Fruit fly (Drosophila melanogaster) whole organism, embryonic: ENCODE data around the gene CG43055.

Source experiments
- BEAF-32 ChIP-seq: fragments of 200-800 bp; sonication (Bioruptor generic); optimal IDR thresholded peaks from 3 replicates; lab custom pipeline; 2017; ENCODE audit warnings: missing biosample characterization, missing genetic modification characterization, mild to moderate bottlenecking, moderate library complexity, missing genetic modification reagents
- Bgb ChIP-seq: fragments of 200-800 bp; sonication (Bioruptor generic); IDR thresholded peaks from 2 replicates; pipeline ENCODE4 v1.3.6; 2022; ENCODE audit warnings: missing biosample characterization, missing genetic modification characterization; ENCODE audit not compliant: partially characterized antibody
- CG10979 ChIP-seq: fragments of 200-800 bp; sonication (Bioruptor generic); optimal IDR thresholded peaks from 2 replicates; lab custom pipeline; 2018; ENCODE audit warnings: missing biosample characterization, mild to moderate bottlenecking, missing genetic modification characterization, moderate library complexity
- CG12104 ChIP-seq: fragments of 200-800 bp; sonication (Bioruptor generic); optimal IDR thresholded peaks from 3 replicates; lab custom pipeline; 2016; ENCODE audit warnings: missing biosample characterization, missing genetic modification characterization
- CG12391 ChIP-seq: fragments of 200-800 bp; sonication (Bioruptor generic); optimal IDR thresholded peaks from 3 replicates; lab custom pipeline; 2018; ENCODE audit warnings: missing biosample characterization, mild to moderate bottlenecking, missing genetic modification characterization, moderate library complexity
- CG13287 ChIP-seq: fragments of 200-800 bp; sonication (Bioruptor generic); IDR thresholded peaks from 2 replicates; pipeline ENCODE4 v1.3.6; 2022; ENCODE audit warnings: missing biosample characterization, missing genetic modification characterization; ENCODE audit not compliant: partially characterized antibody
- CG14710 ChIP-seq: fragments of 200-800 bp; sonication (Bioruptor generic); optimal IDR thresholded peaks from 3 replicates; lab custom pipeline; 2019; ENCODE audit warnings: missing biosample characterization, mild to moderate bottlenecking, missing genetic modification characterization, moderate library complexity
- CG1603 ChIP-seq: fragments of 200-800 bp; sonication (Bioruptor generic); optimal IDR thresholded peaks from 2 replicates; lab custom pipeline; 2019; ENCODE audit warnings: missing biosample characterization, mild to moderate bottlenecking, missing genetic modification characterization, moderate library complexity
- CG2116 ChIP-seq: fragments of 200-800 bp; sonication (Bioruptor generic); optimal IDR thresholded peaks from 3 replicates; lab custom pipeline; 2018; ENCODE audit warnings: missing biosample characterization, mild to moderate bottlenecking, missing genetic modification characterization
- CG2129 ChIP-seq: fragments of 200-800 bp; sonication (Bioruptor generic); IDR thresholded peaks from 2 replicates; pipeline ENCODE4 v1.3.6; 2022; ENCODE audit warnings: missing biosample characterization, missing genetic modification characterization; ENCODE audit not compliant: partially characterized antibody
- CG34224 ChIP-seq: fragments of 200-800 bp; sonication (Bioruptor generic); IDR thresholded peaks from 3 replicates; pipeline ENCODE4 v1.3.6; 2022; ENCODE audit warnings: missing biosample characterization, missing genetic modification characterization; ENCODE audit not compliant: partially characterized antibody
- CG5953 ChIP-seq: fragments of 200-800 bp; sonication (Bioruptor generic); IDR thresholded peaks from 2 replicates; pipeline ENCODE4 v1.3.6; 2022; ENCODE audit warnings: missing biosample characterization, missing genetic modification characterization
- CG6791 ChIP-seq: fragments of 200-800 bp; sonication (Bioruptor generic); IDR thresholded peaks from 3 replicates; pipeline ENCODE4 v1.3.6; 2022; ENCODE audit warnings: missing biosample characterization, missing genetic modification characterization; ENCODE audit not compliant: partially characterized antibody
- CG7963 ChIP-seq: fragments of 200-800 bp; sonication (Bioruptor generic); IDR thresholded peaks from 3 replicates; pipeline ENCODE4 v1.3.6; 2022; ENCODE audit warnings: missing biosample characterization, missing genetic modification characterization; ENCODE audit not compliant: partially characterized antibody
- CG8478 ChIP-seq: fragments of >200 bp; optimal IDR thresholded peaks from 2 replicates; lab custom pipeline; 2018
- Dll ChIP-seq: fragments of 200-800 bp; sonication (Bioruptor generic); IDR thresholded peaks from 4 replicates; pipeline ENCODE4 v1.3.6; 2022; ENCODE audit warnings: missing biosample characterization, missing genetic modification characterization; ENCODE audit not compliant: partially characterized antibody
- Dref ChIP-seq: fragments of 200-800 bp; sonication (Bioruptor generic); IDR thresholded peaks from 2 replicates; pipeline ENCODE4 v1.3.6; 2022; ENCODE audit warnings: missing biosample characterization, missing genetic modification characterization
- HLH4C ChIP-seq: fragments of 200-800 bp; sonication (Bioruptor generic); IDR thresholded peaks from 3 replicates; pipeline ENCODE4 v1.3.6; 2022; ENCODE audit warnings: missing biosample characterization, missing genetic modification characterization; ENCODE audit not compliant: partially characterized antibody
- MBD-R2 ChIP-seq: fragments of 200-800 bp; sonication (Bioruptor generic); IDR thresholded peaks from 2 replicates; pipeline ENCODE4 v1.3.6; 2022; ENCODE audit warnings: missing biosample characterization, missing genetic modification characterization
- Myb ChIP-seq: fragments of 200-800 bp; sonication (Bioruptor generic); optimal IDR thresholded peaks from 2 replicates; lab custom pipeline; 2016; ENCODE audit warnings: missing biosample characterization, missing genetic modification characterization
- Neu2 ChIP-seq: fragments of 200-800 bp; sonication (Bioruptor generic); optimal IDR thresholded peaks from 3 replicates; lab custom pipeline; 2016; ENCODE audit warnings: missing biosample characterization, missing genetic modification characterization, borderline replicate concordance
- Poxn ChIP-seq: fragments of 200-800 bp; sonication (Bioruptor generic); IDR thresholded peaks from 2 replicates; pipeline ENCODE4 v1.3.6; 2022; ENCODE audit warnings: missing biosample characterization, missing genetic modification characterization
- Rx ChIP-seq: fragments of 200-800 bp; sonication (Bioruptor generic); IDR thresholded peaks from 2 replicates; pipeline ENCODE4 v1.3.6; 2022; ENCODE audit warnings: missing biosample characterization, missing genetic modification characterization
- Sry-δ ChIP-seq: fragments of 200-800 bp; sonication (Bioruptor generic); optimal IDR thresholded peaks from 2 replicates; lab custom pipeline; 2016; ENCODE audit warnings: missing biosample characterization, missing genetic modification characterization
- ac ChIP-seq: fragments of 200-800 bp; sonication (Bioruptor generic); optimal IDR thresholded peaks from 3 replicates; lab custom pipeline; 2017; ENCODE audit warnings: missing biosample characterization, mild to moderate bottlenecking, missing genetic modification characterization
- amos ChIP-seq: fragments of 200-800 bp; sonication (Bioruptor generic); IDR thresholded peaks from 2 replicates; pipeline ENCODE4 v1.3.6; 2022; ENCODE audit warnings: missing biosample characterization, missing genetic modification characterization; ENCODE audit not compliant: partially characterized antibody
- ato ChIP-seq: fragments of 200-800 bp; sonication (Bioruptor generic); IDR thresholded peaks from 2 replicates; pipeline ENCODE4 v1.3.6; 2022; ENCODE audit warnings: missing biosample characterization, missing genetic modification characterization; ENCODE audit not compliant: partially characterized antibody
- btn ChIP-seq: fragments of 200-800 bp; sonication (Bioruptor generic); optimal IDR thresholded peaks from 2 replicates; lab custom pipeline; 2016; ENCODE audit warnings: missing biosample characterization, missing genetic modification characterization
- ci ChIP-seq: fragments of 200-800 bp; sonication (Bioruptor generic); IDR thresholded peaks from 3 replicates; pipeline ENCODE4 v1.3.6; 2022; ENCODE audit warnings: missing biosample characterization, missing genetic modification characterization
- crp ChIP-seq, 2 experiments: fragments of 200-800 bp; sonication (Bioruptor generic); optimal IDR thresholded peaks; 2 replicates in 1 of 2; 3 replicates in 1 of 2; lab custom pipeline; 2017; ENCODE audit warnings: missing biosample characterization in 2 of 2, missing genetic modification characterization in 2 of 2, mild to moderate bottlenecking in 1 of 2, moderate library complexity in 1 of 2
- dati ChIP-seq: fragments of 200-800 bp; sonication (Bioruptor generic); IDR thresholded peaks from 2 replicates; pipeline ENCODE4 v1.3.6; 2022; ENCODE audit warnings: missing biosample characterization, missing genetic modification characterization
- ems ChIP-seq: fragments of 200-800 bp; sonication (Bioruptor generic); optimal IDR thresholded peaks from 3 replicates; lab custom pipeline; 2016; ENCODE audit warnings: missing biosample characterization, missing genetic modification characterization
- grn ChIP-seq: fragments of 200-800 bp; sonication (Bioruptor generic); optimal IDR thresholded peaks from 3 replicates; lab custom pipeline; 2017; ENCODE audit warnings: missing biosample characterization, missing genetic modification characterization
- hb ChIP-seq: fragments of 200-800 bp; sonication (Bioruptor generic); IDR thresholded peaks from 3 replicates; pipeline ENCODE4 v1.3.6; 2022; ENCODE audit warnings: missing biosample characterization, missing genetic modification characterization; ENCODE audit not compliant: partially characterized antibody
- hbn ChIP-seq: fragments of 200-800 bp; sonication (Bioruptor generic); IDR thresholded peaks from 2 replicates; pipeline ENCODE4 v1.3.6; 2022; ENCODE audit warnings: missing biosample characterization, missing genetic modification characterization; ENCODE audit not compliant: partially characterized antibody
- inv ChIP-seq: fragments of 200-800 bp; sonication (Bioruptor generic); IDR thresholded peaks from 2 replicates; pipeline ENCODE4 v1.3.6; 2022; ENCODE audit warnings: missing biosample characterization, missing genetic modification characterization; ENCODE audit not compliant: partially characterized antibody
- mld ChIP-seq: fragments of 200-800 bp; sonication (Bioruptor generic); IDR thresholded peaks from 3 replicates; pipeline ENCODE4 v1.3.6; 2022; ENCODE audit warnings: missing biosample characterization, missing genetic modification characterization; ENCODE audit not compliant: partially characterized antibody
- odd ChIP-seq: fragments of 200-800 bp; sonication (Bioruptor generic); optimal IDR thresholded peaks from 2 replicates; lab custom pipeline; 2017; ENCODE audit warnings: missing biosample characterization, mild to moderate bottlenecking, missing genetic modification characterization
- peb ChIP-seq: fragments of 200-800 bp; sonication (Bioruptor generic); IDR thresholded peaks from 2 replicates; pipeline ENCODE4 v1.3.6; 2022; ENCODE audit warnings: missing biosample characterization, missing genetic modification characterization
- phol ChIP-seq: fragments of 200-800 bp; sonication (Bioruptor generic); optimal IDR thresholded peaks from 3 replicates; lab custom pipeline; 2018; ENCODE audit warnings: missing biosample characterization, mild to moderate bottlenecking, missing genetic modification characterization, moderate library complexity
- pzg ChIP-seq: fragments of 200-800 bp; sonication (Bioruptor generic); optimal IDR thresholded peaks from 3 replicates; lab custom pipeline; 2018; ENCODE audit warnings: missing biosample characterization, mild to moderate bottlenecking, missing genetic modification characterization, moderate library complexity
- sna ChIP-seq: fragments of 200-800 bp; sonication (Bioruptor generic); IDR thresholded peaks from 2 replicates; pipeline ENCODE4 v1.3.6; 2022; ENCODE audit warnings: missing biosample characterization, missing genetic modification characterization; ENCODE audit not compliant: partially characterized antibody
- so ChIP-seq: fragments of 200-800 bp; sonication (Bioruptor generic); IDR thresholded peaks from 3 replicates; pipeline ENCODE4 v1.3.6; 2022; ENCODE audit warnings: missing biosample characterization, missing genetic modification characterization
- stwl ChIP-seq: fragments of 200-800 bp; sonication (Bioruptor generic); optimal IDR thresholded peaks from 3 replicates; lab custom pipeline; 2018; ENCODE audit warnings: missing biosample characterization, mild to moderate bottlenecking, missing genetic modification characterization, moderate library complexity
- tna ChIP-seq: fragments of 200-800 bp; sonication (Bioruptor generic); IDR thresholded peaks from 2 replicates; pipeline ENCODE4 v1.3.6; 2022; ENCODE audit warnings: missing biosample characterization, missing genetic modification characterization; ENCODE audit not compliant: partially characterized antibody
- unc-4 ChIP-seq: fragments of 200-800 bp; sonication (Bioruptor generic); IDR thresholded peaks from 2 replicates; pipeline ENCODE4 v1.3.6; 2022; ENCODE audit warnings: missing biosample characterization, missing genetic modification characterization; ENCODE audit not compliant: partially characterized antibody
- wek ChIP-seq: fragments of 200-800 bp; sonication (Bioruptor generic); optimal IDR thresholded peaks from 3 replicates; lab custom pipeline; 2018; ENCODE audit warnings: missing biosample characterization, mild to moderate bottlenecking, missing genetic modification characterization, moderate library complexity
- zen2 ChIP-seq: fragments of 200-800 bp; sonication (Bioruptor generic); IDR thresholded peaks from 3 replicates; pipeline ENCODE4 v1.3.6; 2022; ENCODE audit warnings: missing biosample characterization, missing genetic modification characterization; ENCODE audit not compliant: partially characterized antibody

The CG43055 gene

dm6 chr2L:4452798-4453197, 41.8 kb downstream of the CG43055 start, which contains the start of gene CG15439:
TSS of gene CG15439 (minus strand) at chr2L:4453038.
- no peak for TF ChIP-seq odd (GFP tag; lab: Kevin White, UChicago)
- no peak for TF ChIP-seq CG10979 (tag; lab: Kevin White, UChicago)
- TF ChIP-seq CG5953 (GFP tag; lab: Robert Waterston, UW), result no peak
- TF ChIP-seq sna (GFP tag; lab: Robert Waterston, UW), result peak; percentile 70
- no peak for TF ChIP-seq ac
- TF ChIP-seq CG2116, result peak; percentile 86
- TF ChIP-seq CG13287, result peak; percentile 83
- 0 out of 3 replicates have a peak, but pooled peaks have one; percentile 63 for TF ChIP-seq hb (GFP tag; lab: Robert Waterston, UW)
- peak; percentile 64 for TF ChIP-seq wek (GFP tag; lab: Kevin White, UChicago)
- no peak for TF ChIP-seq grn
- peak; percentile 75 for TF ChIP-seq zen2 (GFP tag; lab: Robert Waterston, UW)
- TF ChIP-seq Dref, result peak; percentile 77
- no peak for TF ChIP-seq Poxn
- TF ChIP-seq Sry-δ (GFP tag; lab: Kevin White, UChicago), result peak; percentile 43
- no peak for TF ChIP-seq btn (GFP tag; lab: Kevin White, UChicago)
- peak; percentile 13 for TF ChIP-seq CG14710 (tag; lab: Kevin White, UChicago)
- peak; percentile 77 for TF ChIP-seq unc-4 (GFP tag; lab: Robert Waterston, UW)
- TF ChIP-seq amos (GFP tag; lab: Robert Waterston, UW), result peak; percentile 72
- peak; percentile 55; the same call in 2 of the 3 replicates for TF ChIP-seq CG7963
- TF ChIP-seq inv (GFP tag; lab: Robert Waterston, UW), result peak; percentile 52
- TF ChIP-seq Dll, result peak; percentile 79
- peak; percentile 89 for TF ChIP-seq ato (GFP tag; lab: Robert Waterston, UW)
- no peak for TF ChIP-seq so (GFP tag; lab: Robert Waterston, UW)
- no peak for TF ChIP-seq ems (GFP tag; lab: Kevin White, UChicago)
- TF ChIP-seq HLH4C (GFP tag; lab: Robert Waterston, UW), result peak; percentile 86
- TF ChIP-seq CG12391, result no peak
- peak; percentile 86 for TF ChIP-seq CG34224 (GFP tag; lab: Robert Waterston, UW)
- peak; percentile 72 for TF ChIP-seq Bgb (GFP tag; lab: Robert Waterston, UW)
- peak; percentile 54 for TF ChIP-seq BEAF-32 (GFP tag; lab: Kevin White, UChicago)
- TF ChIP-seq mld (GFP tag; lab: Robert Waterston, UW), result peak; percentile 73; the same call in 1 of the 3 replicates
- peak; percentile 32 for TF ChIP-seq CG1603 (tag; lab: Kevin White, UChicago)
- TF ChIP-seq stwl, result peak; percentile 51
- TF ChIP-seq hbn (GFP tag; lab: Robert Waterston, UW), result peak; percentile 62; the same call in 1 of the 2 replicates
- no peak for TF ChIP-seq ci (GFP tag; lab: Robert Waterston, UW)
- no peak for TF ChIP-seq peb
- peak; percentile 7 for TF ChIP-seq Myb
- no peak for TF ChIP-seq dati (GFP tag; lab: Robert Waterston, UW)
- TF ChIP-seq CG8478 (lab: Kevin White, UChicago), result no peak
- peak; percentile 43; the same call in 1 of the 2 replicates for TF ChIP-seq CG2129 (GFP tag; lab: Robert Waterston, UW)
- TF ChIP-seq MBD-R2, result peak; percentile 61
- peak; percentile 17 for TF ChIP-seq phol (tag; lab: Kevin White, UChicago)
- TF ChIP-seq Neu2, result no peak
- no peak for TF ChIP-seq Rx (GFP tag; lab: Robert Waterston, UW)
- peak; percentile 82 for TF ChIP-seq CG6791 (GFP tag; lab: Robert Waterston, UW)
- TF ChIP-seq pzg, result peak; percentile 39
- TF ChIP-seq tna (GFP tag; lab: Robert Waterston, UW), result peak; percentile 83
- peak in 1 of 2 experiments; percentile 43 for TF ChIP-seq crp (GFP tag; optimal IDR thresholded peaks at IDR 0.05; lab: Kevin White, UChicago)
- no peak for TF ChIP-seq CG12104
